Worm (Caenorhabditis elegans) whole organism, L3 larva: ENCODE measurements around the gene srx-50.
A peak's percentile ranks its signal among the peaks of the same experiment; 100 is the strongest.

ENCODE experiments used
- R02D3.7 ChIP-seq: fragments of 150-350 bp; optimal IDR thresholded peaks from 2 replicates; lab custom pipeline; 2014; ENCODE audit warnings: missing biosample characterization, missing genetic modification characterization
- ZK546.5 ChIP-seq: sonication (generic microtip); optimal IDR thresholded peaks from 2 replicates; lab custom pipeline; 2017; ENCODE audit warnings: missing biosample characterization, missing genetic modification characterization
- aly-2 ChIP-seq: fragments of 150-350 bp; optimal IDR thresholded peaks from 2 replicates; lab custom pipeline; 2014; ENCODE audit warnings: missing biosample characterization, missing genetic modification characterization
- ama-1 ChIP-seq: fragments of 150-350 bp; optimal IDR thresholded peaks from 2 replicates; lab custom pipeline; 2018
- ceh-16 ChIP-seq: sonication (generic microtip); optimal IDR thresholded peaks from 2 replicates; lab custom pipeline; 2017; ENCODE audit warnings: missing biosample characterization, missing genetic modification characterization
- ceh-28 ChIP-seq: fragments of 150-350 bp; optimal IDR thresholded peaks from 2 replicates; lab custom pipeline; 2014; ENCODE audit warnings: missing biosample characterization, missing genetic modification reagents, missing genetic modification characterization
- daf-12 ChIP-seq: fragments of 150-350 bp; optimal IDR thresholded peaks from 2 replicates; lab custom pipeline; 2014; ENCODE audit warnings: missing biosample characterization, missing genetic modification reagents, missing genetic modification characterization
- egl-5 ChIP-seq: fragments of 150-350 bp; optimal IDR thresholded peaks from 2 replicates; lab custom pipeline; 2017; ENCODE audit warnings: missing biosample characterization, missing genetic modification reagents, missing genetic modification characterization, inconsistent platforms
- elt-2 ChIP-seq: sonication (generic microtip); optimal IDR thresholded peaks from 2 replicates; lab custom pipeline; 2016; ENCODE audit warnings: missing genetic modification reagents, mild to moderate bottlenecking, missing genetic modification characterization, missing compliant biosample characterization
- elt-3 ChIP-seq, 3 experiments: fragments of 150-350 bp in 1 of 3; sonication (generic microtip) in 2 of 3; optimal IDR thresholded peaks; 2 replicates in 2 of 3; 4 replicates in 1 of 3; lab custom pipeline; 2014 to 2017; ENCODE audit warnings: missing biosample characterization in 3 of 3, missing genetic modification characterization in 3 of 3
- fkh-10 ChIP-seq: sonication (generic microtip); optimal IDR thresholded peaks from 2 replicates; lab custom pipeline; 2017; ENCODE audit warnings: missing biosample characterization, missing genetic modification reagents, missing genetic modification characterization
- fkh-2 ChIP-seq: fragments of 150-350 bp; optimal IDR thresholded peaks from 2 replicates; lab custom pipeline; 2014; ENCODE audit warnings: missing biosample characterization, missing genetic modification reagents, missing genetic modification characterization
- fos-1 ChIP-seq: fragments of 150-350 bp; optimal IDR thresholded peaks from 2 replicates; lab custom pipeline; 2014; ENCODE audit warnings: missing biosample characterization, missing genetic modification characterization
- jun-1 ChIP-seq: fragments of 150-350 bp; optimal IDR thresholded peaks from 2 replicates; lab custom pipeline; 2014; ENCODE audit warnings: missing biosample characterization, missing genetic modification reagents, missing genetic modification characterization
- lin-15B ChIP-seq: fragments of 150-350 bp; optimal IDR thresholded peaks from 2 replicates; lab custom pipeline; 2014; ENCODE audit warnings: missing biosample characterization, missing genetic modification characterization
- lin-39 ChIP-seq: fragments of 150-350 bp; optimal IDR thresholded peaks from 2 replicates; lab custom pipeline; 2018; ENCODE audit warnings: missing biosample characterization, missing genetic modification reagents, missing genetic modification characterization
- mdl-1 ChIP-seq: fragments of 150-350 bp; optimal IDR thresholded peaks from 2 replicates; lab custom pipeline; 2014; ENCODE audit warnings: missing biosample characterization, missing genetic modification characterization
- mml-1 ChIP-seq: fragments of 150-350 bp; sonication (generic microtip); optimal IDR thresholded peaks from 3 replicates; lab custom pipeline; 2014; ENCODE audit warnings: missing biosample characterization, missing genetic modification characterization
- nhr-11 ChIP-seq: fragments of 150-350 bp; optimal IDR thresholded peaks from 2 replicates; lab custom pipeline; 2014; ENCODE audit warnings: missing biosample characterization, missing genetic modification characterization
- nhr-12 ChIP-seq: fragments of 150-350 bp; optimal IDR thresholded peaks from 2 replicates; lab custom pipeline; 2014; ENCODE audit warnings: missing biosample characterization, missing genetic modification characterization
- nhr-237 ChIP-seq: fragments of 150-350 bp; optimal IDR thresholded peaks from 2 replicates; lab custom pipeline; 2014; ENCODE audit warnings: missing biosample characterization, missing genetic modification characterization
- nhr-43 ChIP-seq: sonication (generic microtip); optimal IDR thresholded peaks from 2 replicates; lab custom pipeline; 2016; ENCODE audit warnings: mild to moderate bottlenecking, missing genetic modification characterization, missing compliant biosample characterization; ENCODE audit not compliant: poor library complexity, severe bottlenecking
- nhr-67 ChIP-seq: fragments of 150-350 bp; optimal IDR thresholded peaks from 2 replicates; lab custom pipeline; 2014; ENCODE audit warnings: missing biosample characterization, missing genetic modification characterization
- nhr-76 ChIP-seq: fragments of 150-350 bp; sonication (generic microtip); optimal IDR thresholded peaks from 5 replicates; lab custom pipeline; 2014; ENCODE audit warnings: missing biosample characterization, missing genetic modification characterization
- nhr-77 ChIP-seq: fragments of 150-350 bp; optimal IDR thresholded peaks from 2 replicates; lab custom pipeline; 2014; ENCODE audit warnings: missing biosample characterization, missing genetic modification characterization
- pha-4 ChIP-seq: fragments of 150-350 bp; optimal IDR thresholded peaks from 2 replicates; lab custom pipeline; 2014; ENCODE audit warnings: missing biosample characterization, missing genetic modification reagents, missing genetic modification characterization
- pqm-1 ChIP-seq: fragments of 150-350 bp; optimal IDR thresholded peaks from 2 replicates; lab custom pipeline; 2017; ENCODE audit warnings: missing biosample characterization, missing genetic modification characterization, inconsistent platforms
- sea-2 ChIP-seq: fragments of 150-350 bp; sonication (generic microtip); optimal IDR thresholded peaks from 4 replicates; lab custom pipeline; 2014; ENCODE audit warnings: missing biosample characterization, missing genetic modification reagents, missing genetic modification characterization
- skn-1 ChIP-seq: fragments of 150-350 bp; optimal IDR thresholded peaks from 2 replicates; lab custom pipeline; 2014; ENCODE audit warnings: missing biosample characterization, missing genetic modification characterization
- snpc-4 ChIP-seq: fragments of 150-350 bp; optimal IDR thresholded peaks from 2 replicates; lab custom pipeline; 2014; ENCODE audit warnings: missing biosample characterization, missing genetic modification characterization
- unc-39 ChIP-seq: sonication (generic microtip); optimal IDR thresholded peaks from 4 replicates; lab custom pipeline; 2017; ENCODE audit warnings: missing biosample characterization, missing genetic modification characterization
- unc-62 ChIP-seq: fragments of 150-350 bp; sonication (generic microtip); optimal IDR thresholded peaks from 4 replicates; lab custom pipeline; 2014; ENCODE audit warnings: missing biosample characterization, missing genetic modification reagents, missing genetic modification characterization
- ztf-11 ChIP-seq: fragments of 150-350 bp; optimal IDR thresholded peaks from 2 replicates; lab custom pipeline; 2014; ENCODE audit warnings: missing biosample characterization, missing genetic modification characterization

Gene srx-50

DNA sequence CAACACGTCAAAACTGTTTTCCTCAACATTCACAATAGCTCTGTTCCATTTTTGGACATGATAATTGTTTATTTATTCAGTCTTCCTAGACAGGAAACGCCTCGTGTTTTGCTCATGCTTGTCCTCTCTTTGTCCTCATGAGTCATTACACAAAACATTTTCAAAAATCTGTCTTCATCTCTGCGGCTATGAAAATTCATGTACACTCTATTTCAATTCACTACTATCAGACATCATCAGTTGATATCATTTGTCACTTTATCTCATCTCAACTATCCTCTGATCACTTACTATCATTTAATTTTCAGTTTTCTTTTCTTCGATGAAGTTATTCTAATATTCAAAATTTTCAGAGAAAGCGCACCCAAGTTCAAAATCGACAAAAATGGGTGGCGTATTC is 33.9 kb upstream of the srx-50 start, which contains the start of gene adah-1:
Gene adah-1 (plus strand): TSS at position 354 of the 400 bp plus-strand sequence.
- TF ChIP-seq mml-1 (peak; percentile 15), mdl-1 (tag; lab: Kevin White, UChicago) (no peak), ZK546.5 (tag; lab: Kevin White, UChicago) (no peak)
- TF ChIP-seq, all 47 proteins: peak for 1

DNA sequence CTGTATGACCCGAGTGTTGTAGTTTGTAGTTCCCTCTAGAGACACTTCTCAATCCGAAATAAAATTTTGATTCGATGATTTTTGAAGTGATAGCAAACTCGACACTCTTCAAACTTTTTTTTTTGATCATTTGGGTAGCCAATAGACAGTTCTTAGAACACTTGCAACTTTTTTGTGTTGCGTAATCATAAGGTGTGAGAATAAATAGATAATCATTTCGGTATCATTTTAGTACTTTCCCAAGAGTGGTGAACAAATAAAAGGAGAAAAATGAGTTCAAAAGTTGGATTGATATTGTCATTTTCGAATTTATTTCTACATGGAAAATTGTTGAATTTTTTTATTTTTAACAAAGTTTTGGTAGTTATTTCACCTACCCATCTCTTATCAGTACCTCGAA is 32.9 kb upstream of the srx-50 start:
- TF ChIP-seq elt-2 (tag; lab: Kevin White, UChicago): peak; percentile 49
- no peak for TF ChIP-seq nhr-77 (tag; lab: Kevin White, UChicago)
- no peak for TF ChIP-seq ztf-11 (tag; lab: Kevin White, UChicago)
- TF ChIP-seq mdl-1 (tag; lab: Kevin White, UChicago): no peak
- TF ChIP-seq sea-2 (GFP tag; lab: Kevin White, UChicago): no peak
- TF ChIP-seq nhr-76 (tag; lab: Kevin White, UChicago): no peak
- TF ChIP-seq pqm-1 (tag; lab: Kevin White, UChicago): peak; percentile 39
- no peak for TF ChIP-seq daf-12
- no peak for TF ChIP-seq nhr-12 (tag; lab: Kevin White, UChicago)
- TF ChIP-seq fkh-2 (tag; lab: Kevin White, UChicago): no peak
- TF ChIP-seq nhr-43 (tag; lab: Kevin White, UChicago): no peak

- TF ChIP-seq ztf-11 (tag; lab: Kevin White, UChicago): no peak
- TF ChIP-seq ZK546.5 (tag; lab: Kevin White, UChicago): no peak
- peak; percentile 90 for TF ChIP-seq elt-2 (tag; lab: Kevin White, UChicago)
- TF ChIP-seq pqm-1 (tag; lab: Kevin White, UChicago): peak; percentile 67
- TF ChIP-seq pha-4: peak; percentile 8
Measured at ce11 chrIV:7025835-7026234, 31.9 kb upstream of the srx-50 start.

DNA sequence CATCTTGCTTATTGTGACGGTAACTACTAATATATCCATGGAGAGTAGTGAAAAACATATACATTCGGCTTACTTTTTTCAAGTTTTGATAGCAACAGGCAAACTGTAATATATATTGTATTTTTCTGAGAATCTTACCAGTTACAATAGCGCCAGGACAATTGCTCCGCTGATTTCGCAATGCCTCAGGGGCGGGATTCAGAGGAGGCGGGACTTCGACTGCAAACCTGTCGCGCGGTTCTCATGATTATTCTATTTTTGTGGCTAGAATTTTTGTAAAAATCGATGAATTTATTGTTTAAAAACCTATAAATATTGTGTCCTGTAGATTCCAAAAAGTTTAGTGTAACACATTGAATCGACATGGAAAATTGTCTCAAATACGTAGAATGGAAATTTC is 26.8 kb upstream of the srx-50 start:
- TF ChIP-seq nhr-237: no peak
- TF ChIP-seq fkh-10: peak; percentile 58

DNA sequence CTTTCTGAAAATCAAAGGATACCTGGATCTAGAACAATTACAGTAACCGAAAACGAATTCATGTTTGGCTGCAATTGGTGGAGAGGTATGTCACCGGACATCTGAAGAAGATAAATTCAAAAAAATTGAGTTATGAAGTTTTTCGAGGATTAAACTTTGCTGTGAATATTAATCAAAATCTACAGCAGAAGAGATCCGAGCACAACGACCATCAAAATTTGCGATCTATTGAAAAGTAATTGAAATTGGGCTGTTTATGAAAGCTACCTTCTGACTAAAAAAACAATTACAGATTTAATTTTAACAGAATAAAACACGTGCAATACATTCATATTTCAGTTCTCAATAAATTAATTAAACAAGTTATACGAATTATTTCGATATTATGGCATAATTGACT is 25.3 kb upstream of the srx-50 start, which contains the start of gene C06G3.8:
Gene C06G3.8 (minus strand): TSS at position 101 of the 400 bp plus-strand sequence.
- TF ChIP-seq jun-1 (tag; lab: Kevin White, UChicago): no peak
- no peak for TF ChIP-seq elt-3 (tag; optimal IDR thresholded peaks at IDR 0.05; lab: Kevin White, UChicago)
- TF ChIP-seq nhr-11 (tag; lab: Kevin White, UChicago): no peak
- TF ChIP-seq mml-1: no peak
- TF ChIP-seq skn-1: no peak
- TF ChIP-seq R02D3.7 (tag; lab: Kevin White, UChicago): no peak
- no peak for TF ChIP-seq elt-2 (tag; lab: Kevin White, UChicago)
- TF ChIP-seq egl-5 (tag; lab: Kevin White, UChicago): no peak
- no peak for TF ChIP-seq ZK546.5 (tag; lab: Kevin White, UChicago)
- TF ChIP-seq pqm-1 (tag; lab: Kevin White, UChicago): no peak
- no peak for TF ChIP-seq nhr-77 (tag; lab: Kevin White, UChicago)
- no peak for TF ChIP-seq snpc-4
- no peak for TF ChIP-seq nhr-67 (tag; lab: Kevin White, UChicago)
- TF ChIP-seq fos-1: no peak
- no peak for TF ChIP-seq sea-2 (GFP tag; lab: Kevin White, UChicago)
- no peak for TF ChIP-seq lin-39 (tag; lab: Kevin White, UChicago)

ce11 chrIV:7035823-7036222 is 22.0 kb upstream of the srx-50 start, which contains the start of gene C06G3.3:
C06G3.3 (plus strand) TSS chrIV:7036123.
- TF ChIP-seq unc-62 (GFP tag; lab: Kevin White, UChicago): no peak
- TF ChIP-seq pha-4: peak; percentile 58

ce11 chrIV:7036790-7037189 is 21.0 kb upstream of the srx-50 start, which contains the start of gene ufl-1:
ufl-1 (minus strand) TSS chrIV:7036859.
- TF ChIP-seq R02D3.7 (tag; lab: Kevin White, UChicago) (no peak), ztf-11 (tag; lab: Kevin White, UChicago) (no peak), aly-2 (no peak), ceh-16 (tag; lab: Kevin White, UChicago) (no peak), nhr-76 (tag; lab: Kevin White, UChicago) (no peak), ceh-28 (tag; lab: Kevin White, UChicago) (no peak), nhr-237 (no peak), sea-2 (GFP tag; lab: Kevin White, UChicago) (no peak), unc-39 (tag; lab: Kevin White, UChicago) (no peak), jun-1 (tag; lab: Kevin White, UChicago) (no peak), pqm-1 (tag; lab: Kevin White, UChicago) (no peak), ama-1 (lab: Kevin White, UChicago) (no peak), fkh-10 (no peak), unc-62 (GFP tag; lab: Kevin White, UChicago) (no peak), lin-15B (no peak)
- TF ChIP-seq, all 47 proteins: peak for 0
